Worm (Caenorhabditis elegans): ENCODE results near the gene Y38H6C.15.
"Not testable (repeated sequence)": the region's sequence is repeated elsewhere in the genome, so short reads cannot be mapped to it uniquely, and the experiment has no call there.

The Y38H6C.15 gene

ce11 chrV:20525816-20526459 is 10.2 kb downstream of the Y38H6C.15 start, which contains the start of the genes srh-166 and Y38H6C.24:
Gene srh-166, minus strand, starts transcription at chrV:20525866.
Gene Y38H6C.24, plus strand, starts transcription at chrV:20526435.
- TF ChIP-seq K02D7.2 (tag; optimal IDR thresholded peaks at IDR 0.05): no peak
- TF ChIP-seq elt-2 (tag; optimal IDR thresholded peaks at IDR 0.05): peak; percentile 83

ce11 chrV:20522219-20522618 is 13.9 kb downstream of the Y38H6C.15 start, which contains the start of the genes Y38H6C.9 and fbxa-150:
Gene Y38H6C.9, minus strand, starts transcription at chrV:20522270.
Gene fbxa-150, plus strand, starts transcription at chrV:20522598.
- TF ChIP-seq pros-1 (tag; optimal IDR thresholded peaks at IDR 0.05): no peak
- TF ChIP-seq ref-2 (tag; optimal IDR thresholded peaks at IDR 0.05): no peak
- no peak for TF ChIP-seq nhr-232 (tag; optimal IDR thresholded peaks at IDR 0.05)
- no peak for TF ChIP-seq unc-55 (GFP tag; optimal IDR thresholded peaks at IDR 0.05)
- TF ChIP-seq hlh-8 (tag; optimal IDR thresholded peaks at IDR 0.05): no peak
- TF ChIP-seq unc-42 (tag; optimal IDR thresholded peaks at IDR 0.05): no peak
- TF ChIP-seq T23F11.4 (GFP tag; optimal IDR thresholded peaks at IDR 0.05): no peak
- no peak for TF ChIP-seq pax-1 (tag; optimal IDR thresholded peaks at IDR 0.05)
- no peak for TF ChIP-seq Y22D7AL.16 (tag; optimal IDR thresholded peaks at IDR 0.05)

- TF ChIP-seq T23F11.4 (GFP tag; optimal IDR thresholded peaks at IDR 0.05): no peak
- no peak for TF ChIP-seq hlh-30 (tag; optimal IDR thresholded peaks at IDR 0.05; ENCODE audit: insufficient read depth)
- TF ChIP-seq ref-2 (tag; optimal IDR thresholded peaks at IDR 0.05): no peak
- no peak for TF ChIP-seq fkh-10 (GFP tag; optimal IDR thresholded peaks at IDR 0.05)
- no peak for TF ChIP-seq ceh-6 (GFP tag; optimal IDR thresholded peaks at IDR 0.05)
Observed at ce11 chrV:20518927-20519326, 17.2 kb downstream of the Y38H6C.15 start, which contains the start of gene Y38H6C.25. Gene Y38H6C.25, plus strand, starts transcription at chrV:20519227.

ce11 chrV:20517005-20517404 is 19.1 kb downstream of the Y38H6C.15 start:
- no peak for TF ChIP-seq fkh-6 (tag; optimal IDR thresholded peaks at IDR 0.05)

- TF ChIP-seq sdc-2 (tag; optimal IDR thresholded peaks at IDR 0.05): no peak
- no peak for TF ChIP-seq ceh-22 (tag; optimal IDR thresholded peaks at IDR 0.05)
- TF ChIP-seq odd-2 (tag; optimal IDR thresholded peaks at IDR 0.05): no peak
- TF ChIP-seq nhr-11 (tag; optimal IDR thresholded peaks at IDR 0.05): no peak
- TF ChIP-seq dmd-4 (tag; optimal IDR thresholded peaks at IDR 0.05; ENCODE audit: borderline replicate concordance): no peak
- TF ChIP-seq tbx-7 (tag; optimal IDR thresholded peaks at IDR 0.05): no peak
- no peak for TF ChIP-seq fkh-10 (GFP tag; optimal IDR thresholded peaks at IDR 0.05)
- no peak for TF ChIP-seq ttx-3 (tag; optimal IDR thresholded peaks at IDR 0.05)
- no peak for TF ChIP-seq hlh-6 (tag; optimal IDR thresholded peaks at IDR 0.05)
- TF ChIP-seq pag-3 (tag; optimal IDR thresholded peaks at IDR 0.05; ENCODE audit: borderline replicate concordance): no peak
- no peak for TF ChIP-seq gmeb-2 (tag; optimal IDR thresholded peaks at IDR 0.05)
- no peak for TF ChIP-seq F13H6.1 (tag; optimal IDR thresholded peaks at IDR 0.05)
- TF ChIP-seq dve-1 (tag; optimal IDR thresholded peaks at IDR 0.05): no peak
- no peak for TF ChIP-seq unc-42 (tag; optimal IDR thresholded peaks at IDR 0.05)
Observed at ce11 chrV:20514483-20514882, 21.6 kb downstream of the Y38H6C.15 start.

ce11 chrV:20513661-20514060 is 22.4 kb downstream of the Y38H6C.15 start, which contains the start of gene Y38H6C.8:
Gene Y38H6C.8, plus strand, starts transcription at chrV:20513961.
- TF ChIP-seq C08G9.2, ztf-16, unc-42 (tag; optimal IDR thresholded peaks at IDR 0.05): not testable (repeated sequence)

- TF ChIP-seq mec-3 (tag; optimal IDR thresholded peaks at IDR 0.05; ENCODE audit: borderline replicate concordance): no peak
Observed at ce11 chrV:20509427-20509826, 26.7 kb downstream of the Y38H6C.15 start.
